Fruit fly (Drosophila melanogaster) whole organism, embryonic: ENCODE data around the gene CG16953.

ENCODE experiments used
- CG1024 ChIP-seq: fragments of 200-800 bp; sonication (Bioruptor generic); IDR thresholded peaks from 2 replicates; pipeline ENCODE4 v1.3.6; 2022; ENCODE audit warnings: missing biosample characterization, missing genetic modification characterization
- CG10366 ChIP-seq: fragments of 200-800 bp; sonication (Bioruptor generic); IDR thresholded peaks from 2 replicates; pipeline ENCODE4 v1.3.6; 2022; ENCODE audit warnings: missing biosample characterization, missing genetic modification characterization
- CG10431 ChIP-seq: fragments of 200-800 bp; sonication (Bioruptor generic); optimal IDR thresholded peaks from 3 replicates; lab custom pipeline; 2018; ENCODE audit warnings: missing biosample characterization, mild to moderate bottlenecking, missing genetic modification characterization
- CG10462 ChIP-seq: fragments of 200-800 bp; sonication (Bioruptor generic); optimal IDR thresholded peaks from 2 replicates; lab custom pipeline; 2016; ENCODE audit warnings: missing biosample characterization, missing genetic modification characterization
- CG11093 ChIP-seq: fragments of 200-800 bp; sonication (Bioruptor generic); IDR thresholded peaks from 3 replicates; pipeline ENCODE4 v1.3.6; 2022; ENCODE audit warnings: missing biosample characterization, missing genetic modification characterization
- CG12071 ChIP-seq: fragments of 200-800 bp; sonication (Bioruptor generic); optimal IDR thresholded peaks from 3 replicates; lab custom pipeline; 2018; ENCODE audit warnings: missing biosample characterization, mild to moderate bottlenecking, missing genetic modification characterization
- CG13287 ChIP-seq: fragments of 200-800 bp; sonication (Bioruptor generic); IDR thresholded peaks from 2 replicates; pipeline ENCODE4 v1.3.6; 2022; ENCODE audit warnings: missing biosample characterization, missing genetic modification characterization; ENCODE audit not compliant: partially characterized antibody
- CG1529 ChIP-seq: fragments of 200-800 bp; sonication (Bioruptor generic); optimal IDR thresholded peaks from 3 replicates; lab custom pipeline; 2018; ENCODE audit warnings: missing biosample characterization, missing genetic modification characterization
- CG15696 ChIP-seq: fragments of 200-800 bp; sonication (Bioruptor generic); optimal IDR thresholded peaks from 2 replicates; lab custom pipeline; 2019; ENCODE audit warnings: missing biosample characterization, mild to moderate bottlenecking, missing genetic modification characterization, moderate library complexity
- CG1602 ChIP-seq: fragments of 200-800 bp; sonication (Bioruptor generic); optimal IDR thresholded peaks from 3 replicates; lab custom pipeline; 2016; ENCODE audit warnings: missing biosample characterization, missing genetic modification characterization
- CG17361 ChIP-seq: fragments of 200-800 bp; sonication (Bioruptor generic); IDR thresholded peaks from 3 replicates; pipeline ENCODE4 v1.3.6; 2022; ENCODE audit warnings: missing biosample characterization, missing genetic modification characterization
- CG18599 ChIP-seq: fragments of 200-800 bp; sonication (Bioruptor generic); optimal IDR thresholded peaks from 3 replicates; lab custom pipeline; 2017; ENCODE audit warnings: missing biosample characterization, missing genetic modification characterization, mild to moderate bottlenecking, moderate library complexity, missing genetic modification reagents
- CG18619 ChIP-seq: fragments of 200-800 bp; sonication (Bioruptor generic); optimal IDR thresholded peaks from 3 replicates; lab custom pipeline; 2017; ENCODE audit warnings: missing biosample characterization, mild to moderate bottlenecking, missing genetic modification characterization
- CG2116 ChIP-seq: fragments of 200-800 bp; sonication (Bioruptor generic); optimal IDR thresholded peaks from 3 replicates; lab custom pipeline; 2018; ENCODE audit warnings: missing biosample characterization, mild to moderate bottlenecking, missing genetic modification characterization
- CG2875 ChIP-seq: fragments of 200-800 bp; sonication (Bioruptor generic); optimal IDR thresholded peaks from 2 replicates; lab custom pipeline; 2017; ENCODE audit warnings: missing biosample characterization, mild to moderate bottlenecking, missing genetic modification characterization, missing genetic modification reagents
- CG30403 ChIP-seq: fragments of 200-800 bp; sonication (Bioruptor generic); optimal IDR thresholded peaks from 3 replicates; lab custom pipeline; 2016; ENCODE audit warnings: missing biosample characterization, missing genetic modification characterization
- CG33213 ChIP-seq: fragments of 200-800 bp; sonication (Bioruptor generic); optimal IDR thresholded peaks from 3 replicates; lab custom pipeline; 2016; ENCODE audit warnings: missing biosample characterization, missing genetic modification characterization
- CG3407 ChIP-seq: fragments of 200-800 bp; sonication (Bioruptor generic); optimal IDR thresholded peaks from 2 replicates; lab custom pipeline; 2018; ENCODE audit warnings: missing biosample characterization, mild to moderate bottlenecking, missing genetic modification characterization
- CG34422 ChIP-seq: fragments of 200-800 bp; sonication (Bioruptor generic); IDR thresholded peaks from 3 replicates; pipeline ENCODE4 v1.3.6; 2022; ENCODE audit warnings: missing biosample characterization, missing genetic modification characterization
- CG42726 ChIP-seq: fragments of 200-800 bp; sonication (Bioruptor generic); IDR thresholded peaks from 2 replicates; pipeline ENCODE4 v1.3.6; 2022; ENCODE audit warnings: missing biosample characterization, missing genetic modification characterization; ENCODE audit not compliant: partially characterized antibody
- CG4282 ChIP-seq: fragments of 200-800 bp; sonication (Bioruptor generic); optimal IDR thresholded peaks from 2 replicates; lab custom pipeline; 2016; ENCODE audit warnings: missing biosample characterization, missing genetic modification characterization
- CG4360 ChIP-seq: fragments of 200-800 bp; sonication (Bioruptor generic); IDR thresholded peaks from 2 replicates; pipeline ENCODE4 v1.3.6; 2022; ENCODE audit warnings: missing biosample characterization, missing genetic modification characterization
- CG4424 ChIP-seq: fragments of 200-800 bp; sonication (Bioruptor generic); optimal IDR thresholded peaks from 3 replicates; lab custom pipeline; 2016; ENCODE audit warnings: missing biosample characterization, missing genetic modification characterization
- CG4707 ChIP-seq: fragments of 200-800 bp; sonication (Bioruptor generic); optimal IDR thresholded peaks from 2 replicates; lab custom pipeline; 2018; ENCODE audit warnings: missing biosample characterization, mild to moderate bottlenecking, missing genetic modification characterization, moderate library complexity
- CG5245 ChIP-seq: fragments of 200-800 bp; sonication (Bioruptor generic); optimal IDR thresholded peaks from 3 replicates; lab custom pipeline; 2016; ENCODE audit warnings: missing biosample characterization, missing genetic modification characterization
- CG6791 ChIP-seq: fragments of 200-800 bp; sonication (Bioruptor generic); IDR thresholded peaks from 3 replicates; pipeline ENCODE4 v1.3.6; 2022; ENCODE audit warnings: missing biosample characterization, missing genetic modification characterization; ENCODE audit not compliant: partially characterized antibody
- CG6813 ChIP-seq: fragments of 200-800 bp; sonication (Bioruptor generic); optimal IDR thresholded peaks from 2 replicates; lab custom pipeline; 2017; ENCODE audit warnings: missing biosample characterization, missing genetic modification characterization, mild to moderate bottlenecking, moderate library complexity, missing genetic modification reagents
- CG8290 ChIP-seq, 3 experiments: fragments of 200-800 bp; sonication (Bioruptor generic); optimal IDR thresholded peaks; 2 replicates each; lab custom pipeline; 2016 to 2019; ENCODE audit warnings: missing biosample characterization in 3 of 3, missing genetic modification characterization in 3 of 3, mild to moderate bottlenecking in 2 of 3, moderate library complexity in 1 of 3
- CG8359 ChIP-seq: fragments of 200-800 bp; sonication (Bioruptor generic); optimal IDR thresholded peaks from 2 replicates; lab custom pipeline; 2017; ENCODE audit warnings: missing biosample characterization, mild to moderate bottlenecking, missing genetic modification characterization, borderline replicate concordance
- H15 ChIP-seq: fragments of 200-800 bp; sonication (Bioruptor generic); IDR thresholded peaks from 3 replicates; pipeline ENCODE4 v1.3.6; 2022; ENCODE audit warnings: missing biosample characterization, missing genetic modification characterization
- Hey ChIP-seq: fragments of 200-800 bp; sonication (Bioruptor generic); optimal IDR thresholded peaks from 3 replicates; lab custom pipeline; 2018; ENCODE audit warnings: missing biosample characterization, mild to moderate bottlenecking, missing genetic modification characterization
- Oaz ChIP-seq: fragments of 200-800 bp; sonication (Bioruptor generic); IDR thresholded peaks from 2 replicates; pipeline ENCODE4 v1.3.6; 2022; ENCODE audit warnings: missing biosample characterization, missing genetic modification characterization
- Rfx ChIP-seq: fragments of 200-800 bp; sonication (Bioruptor generic); IDR thresholded peaks from 2 replicates; pipeline ENCODE4 v1.3.6; 2022; ENCODE audit warnings: missing biosample characterization, missing genetic modification characterization
- Scr ChIP-seq: fragments of 200-800 bp; sonication (Bioruptor generic); IDR thresholded peaks from 2 replicates; pipeline ENCODE4 v1.3.6; 2022; ENCODE audit warnings: missing biosample characterization, missing genetic modification characterization; ENCODE audit not compliant: partially characterized antibody
- TFAM ChIP-seq: fragments of 200-800 bp; sonication (Bioruptor generic); optimal IDR thresholded peaks from 2 replicates; lab custom pipeline; 2017; ENCODE audit warnings: missing biosample characterization, missing genetic modification characterization, inconsistent platforms
- abd-A ChIP-seq: fragments of 200-800 bp; sonication (Bioruptor generic); optimal IDR thresholded peaks from 3 replicates; lab custom pipeline; 2019; ENCODE audit warnings: missing biosample characterization, mild to moderate bottlenecking, missing genetic modification characterization, moderate library complexity
- aop ChIP-seq: fragments of 200-800 bp; sonication (Bioruptor generic); IDR thresholded peaks from 2 replicates; pipeline ENCODE4 v1.3.6; 2022; ENCODE audit warnings: missing biosample characterization, missing genetic modification characterization
- ash1 ChIP-seq: fragments of 200-800 bp; sonication (Bioruptor generic); optimal IDR thresholded peaks from 2 replicates; lab custom pipeline; 2018; ENCODE audit warnings: missing biosample characterization, mild to moderate bottlenecking, missing genetic modification characterization
- chm ChIP-seq: fragments of 200-800 bp; sonication (Bioruptor generic); IDR thresholded peaks from 2 replicates; pipeline ENCODE4 v1.3.6; 2022; ENCODE audit warnings: missing biosample characterization, missing genetic modification characterization
- croc ChIP-seq: fragments of 200-800 bp; sonication (Bioruptor generic); conservative IDR thresholded peaks from 3 replicates; pipeline ENCODE4 v1.3.6; 2022; ENCODE audit warnings: missing biosample characterization, missing genetic modification characterization
- dmrt99B ChIP-seq: fragments of 200-800 bp; sonication (Bioruptor generic); optimal IDR thresholded peaks from 2 replicates; lab custom pipeline; 2018; ENCODE audit warnings: missing biosample characterization, mild to moderate bottlenecking, missing genetic modification characterization, moderate library complexity
- exex ChIP-seq: fragments of 200-800 bp; sonication (Bioruptor generic); optimal IDR thresholded peaks from 4 replicates; lab custom pipeline; 2018; ENCODE audit warnings: missing biosample characterization, mild to moderate bottlenecking, missing genetic modification characterization, moderate library complexity
- klu ChIP-seq: fragments of 200-800 bp; sonication (Bioruptor generic); IDR thresholded peaks from 2 replicates; pipeline ENCODE4 v1.3.6; 2022; ENCODE audit warnings: missing biosample characterization, missing genetic modification characterization
- nmo ChIP-seq: fragments of 200-800 bp; sonication (Bioruptor generic); optimal IDR thresholded peaks from 2 replicates; lab custom pipeline; 2018; ENCODE audit warnings: missing biosample characterization, mild to moderate bottlenecking, missing genetic modification characterization, moderate library complexity
- p53 ChIP-seq: fragments of 200-800 bp; sonication (Bioruptor generic); optimal IDR thresholded peaks from 2 replicates; lab custom pipeline; 2016; ENCODE audit warnings: missing biosample characterization, missing genetic modification characterization
- scrt ChIP-seq: fragments of 200-800 bp; sonication (Bioruptor generic); optimal IDR thresholded peaks from 2 replicates; lab custom pipeline; 2018; ENCODE audit warnings: missing biosample characterization, mild to moderate bottlenecking, missing genetic modification characterization, moderate library complexity
- stc ChIP-seq: fragments of 200-800 bp; sonication (Bioruptor generic); IDR thresholded peaks from 2 replicates; pipeline ENCODE4 v1.3.6; 2022; ENCODE audit warnings: missing biosample characterization, missing genetic modification characterization
- vvl ChIP-seq: fragments of 200-800 bp; sonication (Bioruptor generic); IDR thresholded peaks from 2 replicates; pipeline ENCODE4 v1.3.6; 2022; ENCODE audit warnings: missing biosample characterization, missing genetic modification characterization

The CG16953 gene

DNA sequence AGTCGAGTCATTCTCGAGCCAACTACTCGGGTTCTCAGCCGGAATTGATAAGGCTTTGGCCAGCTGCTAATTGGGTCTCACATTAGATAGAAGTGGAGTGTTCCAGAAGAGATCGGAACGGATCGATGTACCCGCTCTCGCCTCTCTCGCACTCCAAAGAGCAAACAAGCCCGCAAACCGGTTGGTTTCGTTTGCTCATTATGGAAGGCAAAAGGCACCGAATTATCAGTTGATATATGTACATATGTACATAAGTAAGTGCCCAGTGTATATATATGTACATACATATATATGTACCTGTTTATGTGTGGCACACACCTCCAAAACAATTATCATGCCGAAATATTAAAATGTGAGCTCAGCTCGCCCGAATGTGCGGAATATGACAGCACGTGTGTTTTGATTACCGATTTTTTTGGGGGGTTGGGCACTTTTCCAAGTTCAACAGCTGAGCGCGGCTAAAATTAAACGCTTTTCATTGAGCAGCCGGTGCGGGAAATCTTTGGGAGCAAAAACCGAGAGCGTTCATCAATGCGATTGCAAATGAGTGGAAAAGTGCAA lies 29.8 kb downstream of the CG16953 start (continued):
- peak; percentile 43 for TF ChIP-seq CG8359 (GFP tag; lab: Kevin White, UChicago)
- peak; percentile 20 for TF ChIP-seq CG4282
- no peak for TF ChIP-seq CG8290 (GFP tag; optimal IDR thresholded peaks at IDR 0.05; lab: Kevin White, UChicago)
- peak; percentile 66 to 88 for TF ChIP-seq CG8290 (tag; optimal IDR thresholded peaks at IDR 0.05; lab: Kevin White, UChicago)
- TF ChIP-seq H15 (GFP tag; lab: Robert Waterston, UW): 0 out of 3 replicates have a peak, but pooled peaks have one; percentile 4
- TF ChIP-seq chm (GFP tag; lab: Robert Waterston, UW): no peak
- TF ChIP-seq vvl (GFP tag; lab: Robert Waterston, UW): peak; percentile 22; the same call in 1 of the 2 replicates
- TF ChIP-seq CG30403 (GFP tag; lab: Kevin White, UChicago): no peak
- TF ChIP-seq CG13287 (GFP tag; lab: Robert Waterston, UW): 0 out of 2 replicates have a peak, but pooled peaks have one; percentile 12
- 0 out of 2 replicates have a peak, but pooled peaks have one; percentile 8 for TF ChIP-seq stc (GFP tag; lab: Robert Waterston, UW)
- TF ChIP-seq CG10431: peak; percentile 52
- TF ChIP-seq CG2875 (GFP tag; lab: Kevin White, UChicago): peak; percentile 5
- peak; percentile 74 for TF ChIP-seq CG12071
- TF ChIP-seq CG4707 (GFP tag; lab: Kevin White, UChicago): peak; percentile 46
- peak; percentile 37 for TF ChIP-seq abd-A (tag; lab: Kevin White, UChicago)
- peak; percentile 7; the same call in 1 of the 2 replicates for TF ChIP-seq CG4360
- no peak for TF ChIP-seq aop (GFP tag; lab: Robert Waterston, UW)
- peak; percentile 68 for TF ChIP-seq Hey (tag; lab: Kevin White, UChicago)
- peak; percentile 64 for TF ChIP-seq CG15696 (tag; lab: Kevin White, UChicago)
- no peak for TF ChIP-seq dmrt99B
- TF ChIP-seq CG18619: no peak

- no peak for TF ChIP-seq TFAM (GFP tag; lab: Kevin White, UChicago)
- 0 out of 2 replicates have a peak, but pooled peaks have one; percentile 12 for TF ChIP-seq CG1024 (GFP tag; lab: Robert Waterston, UW)
- TF ChIP-seq CG1529 (GFP tag; lab: Kevin White, UChicago): no peak
- TF ChIP-seq ash1 (GFP tag; lab: Kevin White, UChicago): no peak
- no peak for TF ChIP-seq CG18619
- TF ChIP-seq CG1602 (GFP tag; lab: Kevin White, UChicago): no peak
- TF ChIP-seq CG18599 (GFP tag; lab: Kevin White, UChicago): peak; percentile 75
- peak; percentile 82 for TF ChIP-seq CG17361 (GFP tag; lab: Robert Waterston, UW)
- TF ChIP-seq nmo (GFP tag; lab: Kevin White, UChicago): peak; percentile 64
- TF ChIP-seq Rfx (GFP tag; lab: Robert Waterston, UW): peak; percentile 81
- no peak for TF ChIP-seq CG10462
- TF ChIP-seq Scr: no peak
- TF ChIP-seq CG33213 (GFP tag; lab: Kevin White, UChicago): no peak
- no peak for TF ChIP-seq Oaz (GFP tag; lab: Robert Waterston, UW)
- TF ChIP-seq CG6813 (GFP tag; lab: Kevin White, UChicago): peak; percentile 23
- no peak for TF ChIP-seq CG10366 (GFP tag; lab: Robert Waterston, UW)
- peak; percentile 57 for TF ChIP-seq dmrt99B
- TF ChIP-seq CG3407 (GFP tag; lab: Kevin White, UChicago): no peak
- TF ChIP-seq CG42726: no peak
- no peak for TF ChIP-seq CG6791 (GFP tag; lab: Robert Waterston, UW)
- TF ChIP-seq CG4424 (GFP tag; lab: Kevin White, UChicago): peak; percentile 47
- peak; percentile 34; the same call in 1 of the 2 replicates for TF ChIP-seq klu
- no peak for TF ChIP-seq CG2116
- peak; percentile 85 for TF ChIP-seq exex (tag; lab: Kevin White, UChicago)
- TF ChIP-seq CG11093 (GFP tag; lab: Robert Waterston, UW): peak; percentile 38; the same call in 1 of the 3 replicates
- TF ChIP-seq CG5245 (GFP tag; lab: Kevin White, UChicago): no peak
- no peak; the same call in 2 of the 3 replicates for TF ChIP-seq croc (GFP tag; lab: Robert Waterston, UW)
- TF ChIP-seq scrt (GFP tag; lab: Kevin White, UChicago): peak; percentile 70
- TF ChIP-seq CG34422 (GFP tag; lab: Robert Waterston, UW): 0 out of 3 replicates have a peak, but pooled peaks have one; percentile 56
- no peak for TF ChIP-seq p53 (GFP tag; lab: Kevin White, UChicago)
Measured at dm6 chr3R:20555023-20555422, 30.6 kb downstream of the CG16953 start.
